Fruit fly (Drosophila melanogaster) whole organism, adult: ENCODE data around the gene CG5070.

Source experiments
- CG11617 ChIP-seq: fragments of 200-800 bp; sonication (Bioruptor generic); optimal IDR thresholded peaks from 2 replicates; lab custom pipeline; 2017; ENCODE audit warnings: mild to moderate bottlenecking, missing biosample characterization, missing genetic modification reagents, missing genetic modification characterization
- CG12768 ChIP-seq: fragments of 200-800 bp; sonication (Bioruptor generic); optimal IDR thresholded peaks from 2 replicates; lab custom pipeline; 2017; ENCODE audit warnings: missing biosample characterization, missing genetic modification characterization, mild to moderate bottlenecking, moderate library complexity, missing genetic modification reagents
- CG14711 ChIP-seq: fragments of 200-800 bp; sonication (Bioruptor generic); optimal IDR thresholded peaks from 2 replicates; lab custom pipeline; 2018; ENCODE audit warnings: missing biosample characterization, mild to moderate bottlenecking, missing genetic modification characterization, moderate library complexity
- CG1620 ChIP-seq: fragments of 200-800 bp; sonication (Bioruptor generic); optimal IDR thresholded peaks from 2 replicates; lab custom pipeline; 2016; ENCODE audit warnings: missing biosample characterization, missing genetic modification characterization
- CG33017 ChIP-seq: fragments of 200-800 bp; sonication (Bioruptor generic); optimal IDR thresholded peaks from 2 replicates; lab custom pipeline; 2018; ENCODE audit warnings: missing biosample characterization, mild to moderate bottlenecking, missing genetic modification characterization, moderate library complexity
- CG5204 ChIP-seq: fragments of 200-800 bp; sonication (Bioruptor generic); optimal IDR thresholded peaks from 2 replicates; lab custom pipeline; 2016; ENCODE audit warnings: missing biosample characterization, missing genetic modification characterization
- CG7045 ChIP-seq: fragments of 200-800 bp; sonication (Bioruptor generic); optimal IDR thresholded peaks from 2 replicates; lab custom pipeline; 2017; ENCODE audit warnings: missing biosample characterization, mild to moderate bottlenecking, missing genetic modification characterization
- CG7101 ChIP-seq: fragments of 200-800 bp; sonication (Bioruptor generic); optimal IDR thresholded peaks from 2 replicates; lab custom pipeline; 2018; ENCODE audit warnings: missing biosample characterization, mild to moderate bottlenecking, missing genetic modification characterization, moderate library complexity
- Clk ChIP-seq: fragments of 200-800 bp; sonication (Bioruptor generic); optimal IDR thresholded peaks from 2 replicates; lab custom pipeline; 2017; ENCODE audit warnings: missing biosample characterization, missing genetic modification characterization
- Crg-1 ChIP-seq: fragments of 200-800 bp; sonication (Bioruptor generic); optimal IDR thresholded peaks from 2 replicates; lab custom pipeline; 2016; ENCODE audit warnings: missing biosample characterization, missing genetic modification characterization
- Hr96 ChIP-seq: fragments of 200-800 bp; sonication (Bioruptor generic); optimal IDR thresholded peaks from 2 replicates; lab custom pipeline; 2016; ENCODE audit warnings: missing biosample characterization, missing genetic modification characterization
- Mnt ChIP-seq: fragments of 200-800 bp; sonication (Bioruptor generic); optimal IDR thresholded peaks from 2 replicates; lab custom pipeline; 2016; ENCODE audit warnings: missing biosample characterization, mild to moderate bottlenecking, missing genetic modification characterization
- bab1 ChIP-seq: fragments of 200-800 bp; sonication (Bioruptor generic); optimal IDR thresholded peaks from 3 replicates; lab custom pipeline; 2019; ENCODE audit warnings: missing biosample characterization, mild to moderate bottlenecking, missing genetic modification characterization, moderate library complexity
- cic ChIP-seq: fragments of 200-800 bp; sonication (Bioruptor generic); optimal IDR thresholded peaks from 2 replicates; lab custom pipeline; 2017; ENCODE audit warnings: missing biosample characterization, mild to moderate bottlenecking, missing genetic modification characterization, moderate library complexity
- cnc ChIP-seq, 2 experiments: fragments of >200 bp; optimal IDR thresholded peaks; 2 replicates each; lab custom pipeline; 2017
- kay ChIP-seq: fragments of 200-800 bp; sonication (Bioruptor generic); peaks from one replicate; lab custom pipeline; 2016; ENCODE audit warnings: missing biosample characterization, missing genetic modification characterization, borderline replicate concordance
- ovo ChIP-seq: fragments of 200-800 bp; sonication (Bioruptor generic); optimal IDR thresholded peaks from 2 replicates; lab custom pipeline; 2016; ENCODE audit warnings: missing biosample characterization, missing genetic modification characterization
- pad ChIP-seq: fragments of 200-800 bp; sonication (Bioruptor generic); optimal IDR thresholded peaks from 3 replicates; lab custom pipeline; 2017; ENCODE audit warnings: missing biosample characterization, missing genetic modification characterization, mild to moderate bottlenecking, moderate library complexity, missing genetic modification reagents
- tj ChIP-seq: fragments of 200-800 bp; sonication (Bioruptor generic); optimal IDR thresholded peaks from 3 replicates; lab custom pipeline; 2017; ENCODE audit warnings: missing biosample characterization, mild to moderate bottlenecking, missing genetic modification characterization, moderate library complexity
- toe ChIP-seq: fragments of 200-800 bp; sonication (Bioruptor generic); optimal IDR thresholded peaks from 2 replicates; lab custom pipeline; 2016; ENCODE audit warnings: missing biosample characterization, missing genetic modification characterization

CG5070 gene

DNA sequence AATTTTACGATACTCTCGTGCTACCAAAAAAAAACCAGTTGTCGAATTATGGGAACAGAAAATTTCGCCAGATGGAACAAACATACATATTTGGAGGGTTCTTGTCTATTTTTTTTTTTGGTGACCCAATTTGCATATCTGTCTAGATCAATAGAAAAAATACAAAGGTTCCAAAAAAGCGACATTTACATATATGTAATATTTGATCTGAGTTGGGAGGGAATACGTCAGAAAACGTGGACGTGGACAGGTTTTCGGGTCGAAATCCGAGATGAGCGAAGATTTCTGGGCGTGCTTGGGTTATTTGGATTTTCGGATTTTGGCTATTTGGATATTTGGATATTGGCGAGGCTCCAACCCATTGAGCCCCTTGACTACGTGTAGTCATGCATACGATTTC, 2.1 kb downstream of the CG5070 start:
- TF ChIP-seq toe (GFP tag; lab: Kevin White, UChicago) (no peak), CG1620 (GFP tag; lab: Kevin White, UChicago) (no peak), ovo (GFP tag; lab: Kevin White, UChicago) (no peak), Hr96 (no peak)

DNA sequence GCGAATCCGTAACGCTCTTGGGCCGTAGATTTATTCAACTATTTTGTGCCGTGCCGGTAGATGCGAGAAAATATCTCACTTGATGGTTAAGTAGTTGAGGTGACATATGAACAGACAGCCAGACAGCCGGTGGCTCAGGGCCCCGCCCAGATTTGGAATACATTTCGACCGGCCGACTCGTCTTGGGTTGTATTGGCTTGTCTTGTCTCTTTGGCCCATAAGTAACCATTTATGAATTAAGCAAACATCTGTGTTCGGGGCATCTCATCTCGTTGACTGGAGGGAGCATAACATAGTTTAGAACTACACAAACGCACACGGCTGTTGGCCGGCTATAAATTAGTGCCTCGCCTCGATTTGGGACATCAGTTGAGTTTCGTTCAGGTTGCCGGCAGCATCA, 3.1 kb downstream of the CG5070 start, which contains the start of gene CG32564:
Gene CG32564, plus strand, starts transcription at position 362 of the 400 bp plus-strand sequence.
- TF ChIP-seq CG12768 (GFP tag; lab: Kevin White, UChicago) (no peak), tj (GFP tag; lab: Kevin White, UChicago) (no peak), CG11617 (GFP tag; lab: Kevin White, UChicago) (no peak), pad (no peak), cic (GFP tag; lab: Kevin White, UChicago) (no peak), Crg-1 (GFP tag; lab: Kevin White, UChicago) (no peak), ovo (GFP tag; lab: Kevin White, UChicago) (no peak), CG14711 (tag; lab: Kevin White, UChicago) (no peak), CG7101 (tag; lab: Kevin White, UChicago) (no peak), Clk (GFP tag; lab: Kevin White, UChicago) (no peak), CG1620 (GFP tag; lab: Kevin White, UChicago) (no peak), Mnt (GFP tag; lab: Kevin White, UChicago) (no peak), cnc (optimal IDR thresholded peaks at IDR 0.05; lab: Kevin White, UChicago) (no peak), CG5204 (GFP tag; lab: Kevin White, UChicago) (no peak), bab1 (GFP tag; lab: Kevin White, UChicago) (no peak)

DNA sequence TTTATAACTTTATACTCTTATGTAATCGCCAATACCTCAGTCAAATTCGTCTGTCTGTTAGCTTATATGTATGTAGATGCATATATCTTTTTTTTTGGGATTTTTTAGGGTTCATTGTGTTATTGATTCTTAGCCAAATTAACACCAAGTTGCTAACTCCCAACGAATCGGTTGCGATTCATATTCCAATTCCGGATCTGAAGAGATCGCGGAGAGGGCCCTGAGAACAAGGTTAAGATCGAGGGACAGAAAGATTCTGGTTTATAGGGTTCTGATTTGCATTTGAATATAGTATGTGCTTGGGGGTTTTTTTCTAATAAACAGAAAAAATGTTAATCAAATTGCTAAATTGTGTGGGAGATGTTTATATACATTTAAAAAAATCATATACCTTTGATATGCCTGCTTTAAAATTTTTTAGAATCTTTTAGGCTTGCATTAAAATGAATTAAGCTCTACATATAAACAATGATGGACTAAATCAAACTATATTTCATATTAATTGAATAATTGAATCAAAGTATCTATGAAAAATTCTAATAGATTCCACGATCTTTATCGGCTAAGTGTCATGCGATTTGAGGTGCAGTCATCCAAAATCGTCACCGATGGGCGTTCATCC, 5.1 kb downstream of the CG5070 start, which contains the start of gene CG32563:
Gene CG32563, plus strand, starts transcription at position 572 of the 622 bp plus-strand sequence.
- TF ChIP-seq kay (GFP tag; lab: Kevin White, UChicago) = no peak
- TF ChIP-seq cic (GFP tag; lab: Kevin White, UChicago) = no peak
- TF ChIP-seq CG11617 (GFP tag; lab: Kevin White, UChicago) = no peak
- TF ChIP-seq Hr96 = no peak
- no peak for TF ChIP-seq CG14711 (tag; lab: Kevin White, UChicago)
- no peak for TF ChIP-seq bab1 (GFP tag; lab: Kevin White, UChicago)
- no peak for TF ChIP-seq CG5204 (GFP tag; lab: Kevin White, UChicago)
- TF ChIP-seq CG7045 (GFP tag; lab: Kevin White, UChicago) = no peak
- TF ChIP-seq tj (GFP tag; lab: Kevin White, UChicago) = no peak

DNA sequence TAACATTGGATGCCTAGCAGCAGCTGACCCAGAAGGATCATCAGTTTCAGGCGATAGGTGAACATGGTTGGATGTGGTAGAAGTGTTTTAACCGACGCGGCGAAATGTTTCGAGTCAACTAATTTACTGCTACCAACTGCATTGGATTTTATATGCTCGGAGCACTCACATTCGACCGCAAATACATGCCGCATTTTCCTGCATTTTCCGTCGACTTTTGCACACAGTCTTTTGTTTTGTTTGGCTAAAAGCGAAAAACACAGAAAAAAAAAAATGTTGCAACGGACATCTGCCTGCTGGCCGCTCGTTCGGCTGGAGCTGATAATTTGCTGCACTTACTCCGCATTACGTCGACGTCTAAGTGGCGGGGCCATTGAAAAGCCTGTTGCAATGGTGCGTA, 7.0 kb downstream of the CG5070 start, which contains the start of gene CG12995:
Gene CG12995, minus strand, starts transcription at position 101 of the 400 bp plus-strand sequence.
- no peak for TF ChIP-seq pad
- TF ChIP-seq CG7045 (GFP tag; lab: Kevin White, UChicago) = no peak
- TF ChIP-seq cnc (optimal IDR thresholded peaks at IDR 0.05; lab: Kevin White, UChicago) = no peak
- no peak for TF ChIP-seq tj (GFP tag; lab: Kevin White, UChicago)
- no peak for TF ChIP-seq CG7101 (tag; lab: Kevin White, UChicago)
- no peak for TF ChIP-seq CG12768 (GFP tag; lab: Kevin White, UChicago)
- TF ChIP-seq bab1 (GFP tag; lab: Kevin White, UChicago) = no peak
- no peak for TF ChIP-seq CG1620 (GFP tag; lab: Kevin White, UChicago)
- TF ChIP-seq Hr96 = no peak
- TF ChIP-seq ovo (GFP tag; lab: Kevin White, UChicago) = no peak
- no peak for TF ChIP-seq CG33017 (tag; lab: Kevin White, UChicago)

DNA sequence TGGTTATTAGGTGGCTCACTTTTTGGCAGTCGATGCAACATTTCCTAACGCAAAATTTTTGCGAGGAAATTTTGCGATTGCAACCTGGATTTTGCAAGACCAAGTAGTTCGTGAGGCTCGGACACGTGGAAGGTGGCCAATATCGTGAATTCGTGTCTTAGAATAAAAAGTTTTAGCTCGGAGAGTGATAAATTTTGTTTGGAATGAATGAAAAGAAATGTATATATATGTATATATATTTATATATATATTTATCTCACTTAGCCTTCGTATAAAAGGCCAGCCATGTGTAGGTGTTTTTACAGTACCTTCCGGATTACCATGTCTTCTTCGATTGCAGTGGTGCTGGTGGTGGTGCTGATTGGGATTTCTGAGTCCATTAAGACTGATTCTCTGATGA, 9.1 kb downstream of the CG5070 start, which contains the start of gene CG18258:
Gene CG18258, plus strand, starts transcription at position 301 of the 400 bp plus-strand sequence.
- TF ChIP-seq pad (no peak), CG33017 (tag; lab: Kevin White, UChicago) (no peak), Mnt (GFP tag; lab: Kevin White, UChicago) (no peak), CG11617 (GFP tag; lab: Kevin White, UChicago) (no peak), Hr96 (no peak), CG14711 (tag; lab: Kevin White, UChicago) (no peak), cnc (optimal IDR thresholded peaks at IDR 0.05; lab: Kevin White, UChicago) (no peak), ovo (GFP tag; lab: Kevin White, UChicago) (no peak), kay (GFP tag; lab: Kevin White, UChicago) (no peak), bab1 (GFP tag; lab: Kevin White, UChicago) (no peak), cic (GFP tag; lab: Kevin White, UChicago) (no peak), CG7045 (GFP tag; lab: Kevin White, UChicago) (no peak), Clk (GFP tag; lab: Kevin White, UChicago) (no peak), toe (GFP tag; lab: Kevin White, UChicago) (no peak), CG5204 (GFP tag; lab: Kevin White, UChicago) (no peak)

DNA sequence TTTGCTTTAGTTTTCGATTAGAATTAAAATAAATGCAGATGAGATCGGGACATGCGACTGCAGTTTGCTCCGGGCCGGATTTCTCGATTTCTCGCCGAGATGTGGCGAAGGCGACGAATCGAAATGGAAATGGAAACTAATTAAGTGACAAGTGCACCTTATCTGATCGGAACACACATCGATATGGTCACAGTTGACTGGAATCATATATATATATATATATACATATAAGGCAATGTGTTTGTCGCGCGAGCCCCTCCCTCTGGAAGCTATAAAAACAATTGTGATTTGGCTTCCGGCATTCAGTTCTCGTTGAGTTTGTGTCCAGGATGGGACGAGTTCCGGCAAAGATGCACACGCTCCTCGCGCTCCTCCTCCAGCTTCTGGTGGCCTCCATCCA, 12.1 kb downstream of the CG5070 start, which contains the start of gene CG5162:
Gene CG5162, plus strand, starts transcription at position 301 of the 400 bp plus-strand sequence.
- TF ChIP-seq tj (GFP tag; lab: Kevin White, UChicago) = no peak
- no peak for TF ChIP-seq CG7101 (tag; lab: Kevin White, UChicago)
- no peak for TF ChIP-seq CG1620 (GFP tag; lab: Kevin White, UChicago)
- TF ChIP-seq Hr96 = no peak
- no peak for TF ChIP-seq CG5204 (GFP tag; lab: Kevin White, UChicago)
- no peak for TF ChIP-seq pad
- TF ChIP-seq Mnt (GFP tag; lab: Kevin White, UChicago) = no peak
- TF ChIP-seq cnc (optimal IDR thresholded peaks at IDR 0.05; lab: Kevin White, UChicago) = no peak
- no peak for TF ChIP-seq toe (GFP tag; lab: Kevin White, UChicago)
- TF ChIP-seq bab1 (GFP tag; lab: Kevin White, UChicago) = no peak
